Worm (Caenorhabditis elegans): ENCODE measurements around the gene Y41G9A.5.

ce11 chrX:2950234-2950633 lies 3.8 kb downstream of the Y41G9A.5 start:
- TF ChIP-seq him-1 (tag; optimal IDR thresholded peaks at IDR 0.05) (no peak), W03F9.2 (tag; optimal IDR thresholded peaks at IDR 0.05) (no peak), dao-5 (tag; optimal IDR thresholded peaks at IDR 0.05) (no peak)

Data from whole organism, L4/young adult.